Fruit fly (Drosophila melanogaster): ENCODE measurements around the gene CG46310.

The CG46310 gene

dm6 chr3R:23164630-23165029, 9.0 kb upstream of the CG46310 start:
- TF ChIP-seq fd85E (GFP tag; optimal IDR thresholded peaks at IDR 0.05) (no peak), CG8319 (GFP tag; optimal IDR thresholded peaks at IDR 0.05) (no peak), Gug (GFP tag; IDR thresholded peaks at IDR 0.05) (no peak), Sox102F (GFP tag; optimal IDR thresholded peaks at IDR 0.05) (no peak), Sox15 (GFP tag; optimal IDR thresholded peaks at IDR 0.05) (no peak), CG9139 (GFP tag; optimal IDR thresholded peaks at IDR 0.05) (no peak)

dm6 chr3R:23167507-23168324, 6.0 kb upstream of the CG46310 start, which contains the start of gene Irk1:
Irk1 (plus strand) TSS chr3R:23168317.
- TF ChIP-seq eg (GFP tag; IDR thresholded peaks at IDR 0.05) (peak; percentile 11; the same call in 1 of the 3 replicates), CG6163 (GFP tag; IDR thresholded peaks at IDR 0.05) (0 out of 3 replicates have a peak, but pooled peaks have one; percentile 14), Hr38 (GFP tag; optimal IDR thresholded peaks at IDR 0.05) (no peak)

dm6 chr3R:23170335-23170734, 3.3 kb upstream of the CG46310 start:
- TF ChIP-seq CG3032 (tag; optimal IDR thresholded peaks at IDR 0.05) (no peak), topi (GFP tag; optimal IDR thresholded peaks at IDR 0.05) (no peak), CG7368 (GFP tag; optimal IDR thresholded peaks at IDR 0.05) (no peak), pdm3 (GFP tag; optimal IDR thresholded peaks at IDR 0.05) (no peak), net (GFP tag; optimal IDR thresholded peaks at IDR 0.05) (no peak), CG4318 (GFP tag; optimal IDR thresholded peaks at IDR 0.05) (no peak), achi (GFP tag; optimal IDR thresholded peaks at IDR 0.05) (no peak), CG15336 (GFP tag; IDR thresholded peaks at IDR 0.05) (no peak), CG8632 (GFP tag; optimal IDR thresholded peaks at IDR 0.05) (no peak), Sox15 (GFP tag; optimal IDR thresholded peaks at IDR 0.05) (no peak), Ets96B (tag; optimal IDR thresholded peaks at IDR 0.05) (no peak), dac (GFP tag; optimal IDR thresholded peaks at IDR 0.05) (no peak), cyc (GFP tag; optimal IDR thresholded peaks at IDR 0.05) (no peak), acj6 (GFP tag; optimal IDR thresholded peaks at IDR 0.05) (no peak), CG11762 (GFP tag; optimal IDR thresholded peaks at IDR 0.05; ENCODE audit: insufficient read depth) (no peak), CG6792 (GFP tag; optimal IDR thresholded peaks at IDR 0.05) (no peak), Sox102F (GFP tag; optimal IDR thresholded peaks at IDR 0.05) (no peak), Lpt (GFP tag; optimal IDR thresholded peaks at IDR 0.05) (no peak)

dm6 chr3R:23171867-23172266, 1.8 kb upstream of the CG46310 start:
- TF ChIP-seq acj6 (GFP tag; optimal IDR thresholded peaks at IDR 0.05) (no peak), vri (GFP tag; optimal IDR thresholded peaks at IDR 0.05) (peak; percentile 62), CG9139 (GFP tag; optimal IDR thresholded peaks at IDR 0.05) (no peak), CG6276 (GFP tag; optimal IDR thresholded peaks at IDR 0.05) (no peak), pdm3 (GFP tag; optimal IDR thresholded peaks at IDR 0.05) (no peak), svp (GFP tag) (peak; percentile 22), CG31627 (GFP tag; optimal IDR thresholded peaks at IDR 0.05) (no peak), Eip78C (GFP tag) (peak; percentile 39), Eip93F (GFP tag; optimal IDR thresholded peaks at IDR 0.05) (peak; percentile 67)

dm6 chr3R:23174739-23175138, 1.1 kb downstream of the CG46310 start:
- TF ChIP-seq fd85E (GFP tag; optimal IDR thresholded peaks at IDR 0.05), result no peak
- TF ChIP-seq CG6792 (GFP tag; optimal IDR thresholded peaks at IDR 0.05), result peak; percentile 49
- peak; percentile 60 for TF ChIP-seq lz (GFP tag; optimal IDR thresholded peaks at IDR 0.05)
- TF ChIP-seq CG10669 (GFP tag; optimal IDR thresholded peaks at IDR 0.05), result peak; percentile 37
- peak; percentile 49 to 60 for TF ChIP-seq salr (GFP tag; optimal IDR thresholded peaks at IDR 0.05)
- TF ChIP-seq ss (GFP tag; optimal IDR thresholded peaks at IDR 0.05), result peak; percentile 12 to 20
- no peak for TF ChIP-seq fkh (GFP tag; optimal IDR thresholded peaks at IDR 0.05)
- peak; percentile 72 for TF ChIP-seq vri (GFP tag; optimal IDR thresholded peaks at IDR 0.05)
- TF ChIP-seq dac (GFP tag; optimal IDR thresholded peaks at IDR 0.05), result no peak
- no peak for TF ChIP-seq Blimp-1 (GFP tag; optimal IDR thresholded peaks at IDR 0.05)
- peak; percentile 58 for TF ChIP-seq CG34406 (GFP tag; optimal IDR thresholded peaks at IDR 0.05)
- TF ChIP-seq Lpt (GFP tag; optimal IDR thresholded peaks at IDR 0.05), result no peak
- TF ChIP-seq dsx (GFP tag; optimal IDR thresholded peaks at IDR 0.05; ENCODE audit: poor library complexity, severe bottlenecking), result peak; percentile 62
- no peak for TF ChIP-seq Hr38 (GFP tag; optimal IDR thresholded peaks at IDR 0.05)
- TF ChIP-seq esn (GFP tag; optimal IDR thresholded peaks at IDR 0.05), result peak; percentile 84
- TF ChIP-seq CG11762 (GFP tag; optimal IDR thresholded peaks at IDR 0.05; ENCODE audit: insufficient read depth), result peak; percentile 33
- peak; percentile 86 for TF ChIP-seq svp (GFP tag)
- TF ChIP-seq Eip75B (GFP tag; optimal IDR thresholded peaks at IDR 0.05), result no peak
- peak; percentile 59 for TF ChIP-seq CG8632 (GFP tag; optimal IDR thresholded peaks at IDR 0.05)
- TF ChIP-seq CG11902 (GFP tag; optimal IDR thresholded peaks at IDR 0.05), result peak; percentile 60
- TF ChIP-seq topi (GFP tag; optimal IDR thresholded peaks at IDR 0.05), result peak; percentile 63
- TF ChIP-seq CG4318 (GFP tag; optimal IDR thresholded peaks at IDR 0.05), result peak; percentile 55
